Fruit fly (Drosophila melanogaster) whole organism, embryonic: ENCODE data around the gene sit.

Experiments
- Atf-2 ChIP-seq: fragments of 200-800 bp; sonication (Bioruptor generic); optimal IDR thresholded peaks from 2 replicates; lab custom pipeline; 2016; ENCODE audit warnings: missing biosample characterization, missing genetic modification characterization
- Blimp-1 ChIP-seq: fragments of 200-800 bp; sonication (Bioruptor generic); optimal IDR thresholded peaks from 3 replicates; lab custom pipeline; 2018; ENCODE audit warnings: missing biosample characterization, missing genetic modification characterization, mild to moderate bottlenecking, moderate library complexity, missing genetic modification reagents
- CG10462 ChIP-seq: fragments of 200-800 bp; sonication (Bioruptor generic); optimal IDR thresholded peaks from 2 replicates; lab custom pipeline; 2016; ENCODE audit warnings: missing biosample characterization, missing genetic modification characterization
- CG12071 ChIP-seq: fragments of 200-800 bp; sonication (Bioruptor generic); optimal IDR thresholded peaks from 3 replicates; lab custom pipeline; 2018; ENCODE audit warnings: missing biosample characterization, mild to moderate bottlenecking, missing genetic modification characterization
- CG12155 ChIP-seq: fragments of 200-800 bp; sonication (Bioruptor generic); optimal IDR thresholded peaks from 3 replicates; lab custom pipeline; 2016; ENCODE audit warnings: missing biosample characterization, missing genetic modification characterization
- CG13287 ChIP-seq: fragments of 200-800 bp; sonication (Bioruptor generic); IDR thresholded peaks from 2 replicates; pipeline ENCODE4 v1.3.6; 2022; ENCODE audit warnings: missing biosample characterization, missing genetic modification characterization; ENCODE audit not compliant: partially characterized antibody
- CG13775 ChIP-seq: fragments of 200-800 bp; sonication (Bioruptor generic); optimal IDR thresholded peaks from 3 replicates; lab custom pipeline; 2017; ENCODE audit warnings: missing biosample characterization, mild to moderate bottlenecking, missing genetic modification characterization
- CG14710 ChIP-seq: fragments of 200-800 bp; sonication (Bioruptor generic); optimal IDR thresholded peaks from 3 replicates; lab custom pipeline; 2019; ENCODE audit warnings: missing biosample characterization, mild to moderate bottlenecking, missing genetic modification characterization, moderate library complexity
- CG15073 ChIP-seq: fragments of 200-800 bp; sonication (Bioruptor generic); optimal IDR thresholded peaks from 2 replicates; lab custom pipeline; 2016; ENCODE audit warnings: missing biosample characterization, missing genetic modification characterization
- CG15479 ChIP-seq: fragments of 200-800 bp; sonication (Bioruptor generic); optimal IDR thresholded peaks from 3 replicates; lab custom pipeline; 2019; ENCODE audit warnings: missing biosample characterization, mild to moderate bottlenecking, missing genetic modification characterization, moderate library complexity
- CG15514 ChIP-seq: fragments of 200-800 bp; sonication (Bioruptor generic); optimal IDR thresholded peaks from 3 replicates; lab custom pipeline; 2017; ENCODE audit warnings: missing biosample characterization, missing genetic modification characterization, mild to moderate bottlenecking, moderate library complexity, missing genetic modification reagents
- CG17568 ChIP-seq: fragments of 200-800 bp; sonication (Bioruptor generic); optimal IDR thresholded peaks from 2 replicates; lab custom pipeline; 2018; ENCODE audit warnings: missing biosample characterization, mild to moderate bottlenecking, missing genetic modification characterization, moderate library complexity
- CG17612 ChIP-seq: fragments of 200-800 bp; sonication (Bioruptor generic); IDR thresholded peaks from 2 replicates; pipeline ENCODE4 v1.3.6; 2022; ENCODE audit warnings: missing biosample characterization, missing genetic modification characterization
- CG30403 ChIP-seq: fragments of 200-800 bp; sonication (Bioruptor generic); optimal IDR thresholded peaks from 3 replicates; lab custom pipeline; 2016; ENCODE audit warnings: missing biosample characterization, missing genetic modification characterization
- CG30431 ChIP-seq: fragments of 200-800 bp; sonication (Bioruptor generic); optimal IDR thresholded peaks from 2 replicates; lab custom pipeline; 2017; ENCODE audit warnings: missing biosample characterization, missing genetic modification characterization
- CG33557 ChIP-seq: fragments of 200-800 bp; sonication (Bioruptor generic); optimal IDR thresholded peaks from 2 replicates; lab custom pipeline; 2019; ENCODE audit warnings: missing biosample characterization, mild to moderate bottlenecking, missing genetic modification characterization, moderate library complexity
- CG3847 ChIP-seq: fragments of 200-800 bp; sonication (Bioruptor generic); IDR thresholded peaks from 2 replicates; pipeline ENCODE4 v1.3.6; 2022; ENCODE audit warnings: missing biosample characterization, missing genetic modification characterization
- CG6683 ChIP-seq: fragments of 200-800 bp; sonication (Bioruptor generic); optimal IDR thresholded peaks from 2 replicates; lab custom pipeline; 2017; ENCODE audit warnings: missing biosample characterization, mild to moderate bottlenecking, missing genetic modification characterization, missing genetic modification reagents
- CG7839 ChIP-seq: fragments of 200-800 bp; sonication (Bioruptor generic); optimal IDR thresholded peaks from 3 replicates; lab custom pipeline; 2018; ENCODE audit warnings: missing biosample characterization, mild to moderate bottlenecking, missing genetic modification characterization, moderate library complexity
- CG7928 ChIP-seq: fragments of 200-800 bp; sonication (Bioruptor generic); optimal IDR thresholded peaks from 2 replicates; lab custom pipeline; 2017; ENCODE audit warnings: missing biosample characterization, mild to moderate bottlenecking, missing genetic modification characterization
- CG7963 ChIP-seq: fragments of 200-800 bp; sonication (Bioruptor generic); IDR thresholded peaks from 3 replicates; pipeline ENCODE4 v1.3.6; 2022; ENCODE audit warnings: missing biosample characterization, missing genetic modification characterization; ENCODE audit not compliant: partially characterized antibody
- CG8944 ChIP-seq: fragments of 200-800 bp; sonication (Bioruptor generic); optimal IDR thresholded peaks from 3 replicates; lab custom pipeline; 2016; ENCODE audit warnings: missing biosample characterization, missing genetic modification characterization
- CTCF ChIP-seq: fragments of 200-800 bp; sonication (Bioruptor generic); optimal IDR thresholded peaks from 2 replicates; lab custom pipeline; 2017; ENCODE audit warnings: missing biosample characterization, mild to moderate bottlenecking, missing genetic modification characterization, moderate library complexity
- Chrac-16 ChIP-seq: fragments of 200-800 bp; sonication (Bioruptor generic); optimal IDR thresholded peaks from 3 replicates; lab custom pipeline; 2016; ENCODE audit warnings: missing biosample characterization, missing genetic modification characterization
- E2f2 ChIP-seq: fragments of 200-800 bp; sonication (Bioruptor generic); IDR thresholded peaks from 2 replicates; pipeline ENCODE4 v1.3.6; 2022; ENCODE audit warnings: missing biosample characterization, missing genetic modification characterization
- HmgD ChIP-seq: fragments of 200-800 bp; sonication (Bioruptor generic); optimal IDR thresholded peaks from 3 replicates; lab custom pipeline; 2016; ENCODE audit warnings: missing biosample characterization, missing genetic modification characterization
- Hmr ChIP-seq: fragments of 200-800 bp; sonication (Bioruptor generic); optimal IDR thresholded peaks from 3 replicates; lab custom pipeline; 2017; ENCODE audit warnings: mild to moderate bottlenecking, missing biosample characterization, missing genetic modification reagents, missing genetic modification characterization
- Hmx ChIP-seq: fragments of 200-800 bp; sonication (Bioruptor generic); optimal IDR thresholded peaks from 2 replicates; lab custom pipeline; 2016; ENCODE audit warnings: missing biosample characterization, missing genetic modification characterization
- MTF-1 ChIP-seq: fragments of 200-800 bp; sonication (Bioruptor generic); optimal IDR thresholded peaks from 2 replicates; lab custom pipeline; 2018; ENCODE audit warnings: missing biosample characterization, mild to moderate bottlenecking, missing genetic modification characterization, borderline replicate concordance
- Mes4 ChIP-seq: fragments of 200-800 bp; sonication (Bioruptor generic); optimal IDR thresholded peaks from 2 replicates; lab custom pipeline; 2016; ENCODE audit warnings: missing biosample characterization, missing genetic modification characterization
- Oaz ChIP-seq: fragments of 200-800 bp; sonication (Bioruptor generic); IDR thresholded peaks from 2 replicates; pipeline ENCODE4 v1.3.6; 2022; ENCODE audit warnings: missing biosample characterization, missing genetic modification characterization
- Side ChIP-seq: fragments of 200-800 bp; sonication (Bioruptor generic); optimal IDR thresholded peaks from 2 replicates; lab custom pipeline; 2016; ENCODE audit warnings: missing biosample characterization, missing genetic modification characterization
- Xrp1 ChIP-seq: fragments of 200-800 bp; sonication (Bioruptor generic); IDR thresholded peaks from 2 replicates; pipeline ENCODE4 v1.3.6; 2022; ENCODE audit warnings: missing biosample characterization, missing genetic modification characterization
- ash1 ChIP-seq: fragments of 200-800 bp; sonication (Bioruptor generic); optimal IDR thresholded peaks from 2 replicates; lab custom pipeline; 2018; ENCODE audit warnings: missing biosample characterization, mild to moderate bottlenecking, missing genetic modification characterization
- bowl ChIP-seq: fragments of 200-800 bp; sonication (Bioruptor generic); IDR thresholded peaks from 2 replicates; pipeline ENCODE4 v1.3.6; 2022; ENCODE audit warnings: missing biosample characterization, missing genetic modification characterization
- btn ChIP-seq: fragments of 200-800 bp; sonication (Bioruptor generic); optimal IDR thresholded peaks from 2 replicates; lab custom pipeline; 2016; ENCODE audit warnings: missing biosample characterization, missing genetic modification characterization
- chinmo ChIP-seq: fragments of 200-800 bp; sonication (Bioruptor generic); IDR thresholded peaks from 4 replicates; pipeline ENCODE4 v1.3.6; 2022; ENCODE audit warnings: missing biosample characterization, missing genetic modification characterization; ENCODE audit not compliant: partially characterized antibody
- exex ChIP-seq: fragments of 200-800 bp; sonication (Bioruptor generic); optimal IDR thresholded peaks from 4 replicates; lab custom pipeline; 2018; ENCODE audit warnings: missing biosample characterization, mild to moderate bottlenecking, missing genetic modification characterization, moderate library complexity
- fd64A ChIP-seq: fragments of 200-800 bp; sonication (Bioruptor generic); optimal IDR thresholded peaks from 3 replicates; lab custom pipeline; 2018; ENCODE audit warnings: missing biosample characterization, mild to moderate bottlenecking, missing genetic modification characterization
- grau ChIP-seq: fragments of 200-800 bp; optimal IDR thresholded peaks from 3 replicates; lab custom pipeline; 2019; ENCODE audit warnings: missing biosample characterization, mild to moderate bottlenecking, missing genetic modification characterization, moderate library complexity
- gt ChIP-seq: fragments of 200-800 bp; sonication (Bioruptor generic); IDR thresholded peaks from 2 replicates; pipeline ENCODE4 v1.3.6; 2022; ENCODE audit warnings: missing biosample characterization, missing genetic modification characterization
- h ChIP-seq: fragments of >200 bp; optimal IDR thresholded peaks from 2 replicates; lab custom pipeline; 2017
- lov ChIP-seq, 2 experiments: fragments of 200-800 bp in 1 of 2; fragments of >200 bp in 1 of 2; sonication (Bioruptor generic) in 1 of 2; IDR thresholded peaks in 1 of 2; optimal IDR thresholded peaks in 1 of 2; 2 replicates in 1 of 2; 3 replicates in 1 of 2; pipeline versions ENCODE4 v1.3.6 to Lab custom; 2017 to 2022; ENCODE audit warnings: missing biosample characterization in 1 of 2, missing genetic modification characterization in 1 of 2
- nom ChIP-seq: fragments of 200-800 bp; sonication (Bioruptor generic); optimal IDR thresholded peaks from 2 replicates; lab custom pipeline; 2017; ENCODE audit warnings: missing biosample characterization, missing genetic modification characterization, mild to moderate bottlenecking, moderate library complexity, missing genetic modification reagents
- sc ChIP-seq, 3 experiments: fragments of >200 bp in 2 of 3; fragments of 200-800 bp in 1 of 3; sonication (Bioruptor generic) in 1 of 3; optimal IDR thresholded peaks; 2 replicates in 2 of 3; 3 replicates in 1 of 3; lab custom pipeline; 2017; ENCODE audit warnings: mild to moderate bottlenecking in 1 of 3, missing biosample characterization in 1 of 3, missing genetic modification characterization in 1 of 3, missing genetic modification reagents in 1 of 3
- sim ChIP-seq: fragments of 200-800 bp; sonication (Bioruptor generic); IDR thresholded peaks from 2 replicates; pipeline ENCODE4 v1.3.6; 2022; ENCODE audit warnings: missing biosample characterization, missing genetic modification characterization
- so ChIP-seq: fragments of 200-800 bp; sonication (Bioruptor generic); IDR thresholded peaks from 3 replicates; pipeline ENCODE4 v1.3.6; 2022; ENCODE audit warnings: missing biosample characterization, missing genetic modification characterization
- tll ChIP-seq, 2 experiments: fragments of 200-800 bp in 1 of 2; fragments of >200 bp in 1 of 2; sonication (Bioruptor generic) in 1 of 2; optimal IDR thresholded peaks; 2 replicates each; lab custom pipeline; 2017 to 2019; ENCODE audit warnings: missing biosample characterization in 2 of 2, missing genetic modification characterization in 2 of 2, mild to moderate bottlenecking in 1 of 2, moderate library complexity in 1 of 2
- ttk ChIP-seq: fragments of 200-800 bp; sonication (Bioruptor generic); IDR thresholded peaks from 2 replicates; pipeline ENCODE4 v2.1.2; 2022; ENCODE audit warnings: missing biosample characterization, missing genetic modification characterization
- zen ChIP-seq: fragments of 200-800 bp; sonication (Bioruptor generic); optimal IDR thresholded peaks from 3 replicates; lab custom pipeline; 2018; ENCODE audit warnings: missing biosample characterization, mild to moderate bottlenecking, missing genetic modification characterization, moderate library complexity

sit gene

dm6 chr3R:22527636-22528148, 34.7 kb downstream of the sit start:
- TF ChIP-seq fd64A (GFP tag; lab: Kevin White, UChicago) (no peak), grau (tag; lab: Kevin White, UChicago) (no peak), CG8944 (no peak), CG7963 (GFP tag; lab: Robert Waterston, UW) (no peak), Hmr (no peak), tll (GFP tag; optimal IDR thresholded peaks at IDR 0.05; lab: Kevin White, UChicago) (peak in 1 of 2 experiments; percentile 53), CG6683 (GFP tag; lab: Kevin White, UChicago) (no peak), bowl (0 out of 2 replicates have a peak, but pooled peaks have one; percentile 15), CG15514 (GFP tag; lab: Kevin White, UChicago) (no peak), btn (no peak), HmgD (no peak), Xrp1 (GFP tag; lab: Robert Waterston, UW) (no peak), Hmx (GFP tag; lab: Kevin White, UChicago) (no peak), CG15073 (no peak), ash1 (GFP tag; lab: Kevin White, UChicago) (no peak), CG7928 (no peak), CG13287 (GFP tag; lab: Robert Waterston, UW) (no peak), CG14710 (tag; lab: Kevin White, UChicago) (no peak), sim (no peak), CG17612 (no peak), CG15479 (GFP tag; lab: Kevin White, UChicago) (peak; percentile 36), so (GFP tag; lab: Robert Waterston, UW) (no peak), MTF-1 (GFP tag; lab: Kevin White, UChicago) (no peak), lov (optimal IDR thresholded peaks at IDR 0.05; lab: Kevin White, UChicago) (no peak), lov (GFP tag; IDR thresholded peaks at IDR 0.05; lab: Robert Waterston, UW) (no peak), Side (no peak), Blimp-1 (GFP tag; lab: Kevin White, UChicago) (no peak), Atf-2 (GFP tag; lab: Kevin White, UChicago) (no peak), CG13775 (GFP tag; lab: Kevin White, UChicago) (no peak), h (lab: Kevin White, UChicago) (no peak), Oaz (no peak), nom (GFP tag; lab: Kevin White, UChicago) (peak; percentile 18), ttk (GFP tag; lab: Robert Waterston, UW) (0 out of 2 replicates have a peak, but pooled peaks have one; percentile 13), CG17568 (GFP tag; lab: Kevin White, UChicago) (no peak), CG12155 (GFP tag; lab: Kevin White, UChicago) (no peak), CG12071 (GFP tag; lab: Kevin White, UChicago) (peak; percentile 9), gt (GFP tag; lab: Robert Waterston, UW) (no peak), CG3847 (GFP tag; lab: Robert Waterston, UW) (no peak), CG7839 (tag; lab: Kevin White, UChicago) (no peak), Mes4 (no peak), chinmo (GFP tag; lab: Robert Waterston, UW) (no peak), CG30431 (GFP tag; lab: Kevin White, UChicago) (no peak), CG33557 (GFP tag; lab: Kevin White, UChicago) (no peak), exex (tag; lab: Kevin White, UChicago) (no peak), CG10462 (GFP tag; lab: Kevin White, UChicago) (no peak), Chrac-16 (no peak), CTCF (no peak), zen (tag; lab: Kevin White, UChicago) (peak; percentile 16), CG30403 (GFP tag; lab: Kevin White, UChicago) (no peak), sc (optimal IDR thresholded peaks at IDR 0.05; lab: Kevin White, UChicago) (no peak), sc (GFP tag; optimal IDR thresholded peaks at IDR 0.05; lab: Kevin White, UChicago) (no peak), E2f2 (GFP tag; lab: Robert Waterston, UW) (no peak)
